Fruit fly (Drosophila melanogaster) S2 (cell line): Measurements from ENCODE around the gene CG13312.

Source experiments
- CG8478 ChIP-seq: fragments of >200 bp; optimal IDR thresholded peaks from 2 replicates; lab custom pipeline; 2018
- CTCF ChIP-seq, 2 experiments: fragments of >200 bp; optimal IDR thresholded peaks; 2 replicates each; lab custom pipeline; 2018

- TF ChIP-seq CTCF (optimal IDR thresholded peaks at IDR 0.05; lab: Kevin White, UChicago) (no peak), CG8478 (lab: Kevin White, UChicago) (no peak)
Measured at dm6 chr3L:8825560-8825959, 18.5 kb upstream of the CG13312 start.
